Worm (Caenorhabditis elegans) whole organism, midembryonic: ENCODE data around the gene clik-1.

Source experiments
- flt-1 ChIP-seq: fragments of 200-800 bp; sonication (Bioruptor generic); IDR thresholded peaks from 2 replicates; pipeline ENCODE4 v1.3.6; 2022; ENCODE audit warnings: missing genetic modification characterization, missing compliant biosample characterization
- ref-1 ChIP-seq: fragments of 200-800 bp; sonication (Bioruptor generic); conservative IDR thresholded peaks from 2 replicates; pipeline ENCODE4 v1.3.6; 2022; ENCODE audit warnings: missing genetic modification reagents, missing genetic modification characterization, missing compliant biosample characterization
- tab-1 ChIP-seq: fragments of 200-800 bp; sonication (Bioruptor generic); IDR thresholded peaks from 2 replicates; pipeline ENCODE4 v1.3.6; 2022; ENCODE audit warnings: missing genetic modification characterization, missing compliant biosample characterization
- ztf-23 ChIP-seq: fragments of 200-800 bp; sonication (Bioruptor generic); IDR thresholded peaks from 2 replicates; pipeline ENCODE4 v1.3.6; 2022; ENCODE audit warnings: missing genetic modification reagents, missing genetic modification characterization, missing compliant biosample characterization
- ztf-29 ChIP-seq: fragments of 200-800 bp; sonication (Bioruptor generic); IDR thresholded peaks from 2 replicates; pipeline ENCODE4 v1.3.6; 2022; ENCODE audit warnings: missing genetic modification reagents, missing genetic modification characterization, missing compliant biosample characterization

DNA sequence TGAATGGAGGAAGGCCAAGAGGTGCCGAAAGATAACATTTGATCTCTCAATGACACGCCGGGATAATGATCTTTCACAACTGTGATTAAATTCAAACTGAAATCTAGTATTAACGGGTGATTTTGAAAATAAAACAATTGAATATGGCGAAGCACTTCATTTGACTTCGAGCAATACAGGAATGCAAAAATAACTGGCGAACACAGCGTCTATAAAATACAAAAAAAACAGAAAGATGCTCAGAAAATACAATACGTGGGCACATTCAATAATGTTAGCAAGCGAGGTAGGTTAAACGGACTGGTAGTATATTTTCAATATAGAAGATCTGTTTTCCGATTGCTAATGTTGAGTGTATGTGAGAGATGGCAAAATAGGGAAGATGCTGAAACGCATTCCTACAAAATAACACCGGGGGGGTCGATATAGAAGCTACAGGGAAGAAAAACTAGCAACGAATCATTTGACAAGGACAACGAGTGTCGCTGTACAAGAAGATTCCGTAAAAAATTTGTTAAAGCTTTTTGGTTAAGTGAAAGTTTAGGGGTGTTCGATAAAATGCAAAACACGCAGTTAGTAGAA, 14.6 kb upstream of the clik-1 start:
- TF ChIP-seq tab-1 (no peak), ztf-23 (GFP tag; lab: Robert Waterston, UW) (no peak), flt-1 (GFP tag; lab: Robert Waterston, UW) (no peak), ref-1 (GFP tag; lab: Robert Waterston, UW) (no peak), ztf-29 (no peak)
